Fruit fly (Drosophila melanogaster) whole organism, pupa: ENCODE measurements around the gene GlcAT-I.

Experiments used
- CG9948 ChIP-seq: fragments of 200-800 bp; sonication (Bioruptor generic); optimal IDR thresholded peaks from 2 replicates; lab custom pipeline; 2018; ENCODE audit warnings: missing biosample characterization, mild to moderate bottlenecking, missing genetic modification characterization, moderate library complexity
- D1 ChIP-seq: fragments of 200-800 bp; sonication (Bioruptor generic); optimal IDR thresholded peaks from 2 replicates; lab custom pipeline; 2018; ENCODE audit warnings: missing biosample characterization, mild to moderate bottlenecking, missing genetic modification characterization, moderate library complexity
- Ets98B ChIP-seq: fragments of 200-800 bp; sonication (Bioruptor generic); IDR thresholded peaks from 2 replicates; pipeline ENCODE4 v1.3.6; 2022; ENCODE audit warnings: missing biosample characterization, missing genetic modification characterization
- gl ChIP-seq: fragments of 200-800 bp; sonication (Bioruptor generic); optimal IDR thresholded peaks from 2 replicates; lab custom pipeline; 2018; ENCODE audit warnings: missing biosample characterization, mild to moderate bottlenecking, missing genetic modification characterization

dm6 chrX:4100824-4101368, 30.1 kb upstream of the GlcAT-I start, which contains the start of the genes Cmtr1 and CG15375:
- TF ChIP-seq D1 (tag; lab: Kevin White, UChicago) (no peak), gl (no peak), Ets98B (GFP tag; lab: Robert Waterston, UW) (no peak), CG9948 (tag; lab: Kevin White, UChicago) (no peak)
